Worm (Caenorhabditis elegans) whole organism, mixed stage, embryonic: ENCODE measurements around the gene F41G4.13.

ENCODE experiments used
- M03D4.4 ChIP-seq: sonication (generic microtip); optimal IDR thresholded peaks from 2 replicates; lab custom pipeline; 2017; ENCODE audit warnings: mild to moderate bottlenecking, missing genetic modification characterization, missing compliant biosample characterization
- bed-3 ChIP-seq: fragments of 200-800 bp; sonication (Bioruptor generic); optimal IDR thresholded peaks from 3 replicates; lab custom pipeline; 2018; ENCODE audit warnings: mild to moderate bottlenecking, missing genetic modification characterization, moderate library complexity, missing compliant biosample characterization
- blmp-1 ChIP-seq: fragments of 150-350 bp; optimal IDR thresholded peaks from 2 replicates; lab custom pipeline; 2014; ENCODE audit warnings: missing biosample characterization, missing genetic modification characterization
- ceh-39 ChIP-seq: fragments of 150-350 bp; optimal IDR thresholded peaks from 2 replicates; lab custom pipeline; 2014; ENCODE audit warnings: missing biosample characterization, missing genetic modification characterization
- ceh-43 ChIP-seq: fragments of 200-800 bp; sonication (Bioruptor generic); optimal IDR thresholded peaks from 2 replicates; lab custom pipeline; 2018; ENCODE audit warnings: mild to moderate bottlenecking, missing genetic modification characterization, moderate library complexity, missing compliant biosample characterization
- ceh-83 ChIP-seq: fragments of 200-800 bp; sonication (Bioruptor generic); optimal IDR thresholded peaks from 2 replicates; lab custom pipeline; 2018; ENCODE audit warnings: mild to moderate bottlenecking, missing genetic modification characterization, missing compliant biosample characterization
- ces-1 ChIP-seq: fragments of 150-350 bp; optimal IDR thresholded peaks from 2 replicates; lab custom pipeline; 2014; ENCODE audit warnings: missing biosample characterization, missing genetic modification reagents, missing genetic modification characterization
- cnd-1 ChIP-seq: fragments of 200-800 bp; sonication (Bioruptor generic); optimal IDR thresholded peaks from 2 replicates; lab custom pipeline; 2018; ENCODE audit warnings: mild to moderate bottlenecking, missing genetic modification characterization, missing compliant biosample characterization
- elt-1 ChIP-seq: sonication (generic microtip); optimal IDR thresholded peaks from 2 replicates; lab custom pipeline; 2017; ENCODE audit warnings: missing genetic modification characterization, mild to moderate bottlenecking, missing compliant biosample characterization, antibody characterized with exemption, moderate library complexity, borderline replicate concordance; ENCODE audit not compliant: insufficient read depth
- elt-3 ChIP-seq: fragments of 150-350 bp; optimal IDR thresholded peaks from 2 replicates; lab custom pipeline; 2014; ENCODE audit warnings: missing biosample characterization, missing genetic modification characterization
- flh-1 ChIP-seq: fragments of 200-800 bp; sonication (Bioruptor generic); optimal IDR thresholded peaks from 2 replicates; lab custom pipeline; 2018; ENCODE audit warnings: mild to moderate bottlenecking, missing genetic modification characterization, moderate library complexity, missing compliant biosample characterization
- hlh-1 ChIP-seq: fragments of 150-350 bp; optimal IDR thresholded peaks from 2 replicates; lab custom pipeline; 2014; ENCODE audit warnings: missing biosample characterization, missing genetic modification reagents, missing genetic modification characterization
- lin-13 ChIP-seq: fragments of 150-350 bp; optimal IDR thresholded peaks from 2 replicates; lab custom pipeline; 2014; ENCODE audit warnings: missing biosample characterization, missing genetic modification characterization
- lsy-2 ChIP-seq: fragments of 150-350 bp; optimal IDR thresholded peaks from 2 replicates; lab custom pipeline; 2014; ENCODE audit warnings: missing biosample characterization, missing genetic modification characterization
- mep-1 ChIP-seq: fragments of 150-350 bp; optimal IDR thresholded peaks from 2 replicates; lab custom pipeline; 2017; ENCODE audit warnings: missing biosample characterization, missing genetic modification reagents, missing genetic modification characterization, inconsistent platforms
- mls-2 ChIP-seq: sonication (generic microtip); optimal IDR thresholded peaks from 2 replicates; lab custom pipeline; 2016; ENCODE audit warnings: mild to moderate bottlenecking, missing genetic modification characterization, moderate library complexity, missing compliant biosample characterization
- nhr-12 ChIP-seq: fragments of 150-350 bp; optimal IDR thresholded peaks from 2 replicates; lab custom pipeline; 2014; ENCODE audit warnings: missing biosample characterization, missing genetic modification characterization
- nhr-2 ChIP-seq: fragments of 150-350 bp; optimal IDR thresholded peaks from 2 replicates; lab custom pipeline; 2014; ENCODE audit warnings: missing biosample characterization, missing genetic modification characterization
- nhr-237 ChIP-seq: fragments of 150-350 bp; optimal IDR thresholded peaks from 2 replicates; lab custom pipeline; 2014; ENCODE audit warnings: missing biosample characterization, missing genetic modification characterization
- nhr-28 ChIP-seq: fragments of 150-350 bp; optimal IDR thresholded peaks from 2 replicates; lab custom pipeline; 2014; ENCODE audit warnings: missing biosample characterization, missing genetic modification characterization
- nhr-76 ChIP-seq: sonication (generic microtip); optimal IDR thresholded peaks from 2 replicates; lab custom pipeline; 2017; ENCODE audit warnings: missing biosample characterization, missing genetic modification characterization
- pha-4 ChIP-seq: fragments of 150-350 bp; optimal IDR thresholded peaks from 2 replicates; lab custom pipeline; 2018; ENCODE audit warnings: missing biosample characterization, missing genetic modification reagents, missing genetic modification characterization
- sem-2 ChIP-seq: fragments of 200-800 bp; sonication (Bioruptor generic); optimal IDR thresholded peaks from 2 replicates; lab custom pipeline; 2018; ENCODE audit warnings: mild to moderate bottlenecking, missing genetic modification characterization, missing compliant biosample characterization
- snpc-4 ChIP-seq: fragments of 150-350 bp; optimal IDR thresholded peaks from 2 replicates; lab custom pipeline; 2014; ENCODE audit warnings: missing biosample characterization, missing genetic modification characterization
- sptf-1 ChIP-seq: sonication (generic microtip); optimal IDR thresholded peaks from 2 replicates; lab custom pipeline; 2017; ENCODE audit warnings: mild to moderate bottlenecking, missing genetic modification characterization, moderate library complexity, missing compliant biosample characterization
- tbx-8 ChIP-seq: fragments of 200-800 bp; sonication (Bioruptor generic); optimal IDR thresholded peaks from 2 replicates; lab custom pipeline; 2018; ENCODE audit warnings: mild to moderate bottlenecking, missing genetic modification characterization, moderate library complexity, missing compliant biosample characterization
- unc-120 ChIP-seq: sonication (generic microtip); optimal IDR thresholded peaks from 2 replicates; lab custom pipeline; 2017; ENCODE audit warnings: missing genetic modification characterization, missing compliant biosample characterization; ENCODE audit not compliant: poor library complexity, severe bottlenecking
- unc-62 ChIP-seq: fragments of 150-350 bp; optimal IDR thresholded peaks from 2 replicates; lab custom pipeline; 2014; ENCODE audit warnings: missing biosample characterization, missing genetic modification reagents, missing genetic modification characterization
- zip-8 ChIP-seq: fragments of 150-350 bp; optimal IDR thresholded peaks from 2 replicates; lab custom pipeline; 2014; ENCODE audit warnings: missing biosample characterization, missing genetic modification characterization
- ztf-11 ChIP-seq: fragments of 150-350 bp; optimal IDR thresholded peaks from 2 replicates; lab custom pipeline; 2014; ENCODE audit warnings: missing biosample characterization, missing genetic modification characterization

The F41G4.13 gene

DNA sequence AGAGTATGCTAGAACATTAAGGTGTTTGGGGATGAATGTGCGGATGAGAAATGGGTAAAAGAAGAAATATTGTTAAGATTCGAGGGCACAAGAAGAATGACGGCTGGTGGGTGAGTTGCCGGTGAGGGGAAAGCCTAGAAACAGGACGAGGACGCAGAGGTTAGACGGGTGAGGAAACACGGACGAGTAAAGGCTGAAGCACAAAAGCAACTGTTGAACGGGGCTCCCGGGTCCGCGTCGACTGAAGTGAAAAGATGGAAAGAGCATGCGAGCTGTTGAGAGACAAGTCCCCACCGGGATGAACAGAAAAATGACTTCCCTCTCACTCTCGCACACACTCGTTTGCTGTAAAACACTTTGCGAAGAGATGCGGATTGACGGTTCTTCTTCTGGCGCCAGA lies 22.6 kb downstream of the F41G4.13 start:
- peak; percentile 0 for TF ChIP-seq unc-62
- peak; percentile 16 for TF ChIP-seq hlh-1 (tag; lab: Kevin White, UChicago)
- no peak for TF ChIP-seq nhr-28 (tag; lab: Kevin White, UChicago)
- TF ChIP-seq unc-120 (tag; lab: Kevin White, UChicago): peak; percentile 76

DNA sequence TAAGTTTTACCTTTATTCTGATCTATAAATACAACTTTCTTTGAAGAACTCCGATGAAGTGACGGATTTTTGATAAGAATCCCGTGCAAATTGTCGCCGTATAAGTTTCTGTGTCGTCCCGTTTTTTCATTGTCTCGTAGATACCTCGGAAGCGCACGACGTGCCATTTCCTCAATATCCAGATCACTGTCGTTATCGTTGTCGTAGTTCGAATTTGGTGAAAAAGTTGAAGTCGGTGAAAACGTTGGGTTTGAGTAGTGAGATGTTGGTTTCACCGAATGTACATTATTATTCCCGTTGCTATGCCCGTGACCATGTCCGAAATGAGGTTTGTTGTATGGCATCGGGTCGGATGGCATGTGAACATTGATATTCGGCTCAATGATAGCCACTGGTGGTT lies 24.9 kb downstream of the F41G4.13 start:
- TF ChIP-seq unc-62 (no peak), lsy-2 (tag; lab: Kevin White, UChicago) (no peak), nhr-12 (tag; lab: Kevin White, UChicago) (no peak), unc-120 (tag; lab: Kevin White, UChicago) (no peak), mep-1 (no peak), ces-1 (no peak), ceh-43 (no peak), sem-2 (GFP tag; lab: Kevin White, UChicago) (no peak), elt-3 (tag; lab: Kevin White, UChicago) (no peak), ztf-11 (tag; lab: Kevin White, UChicago) (no peak)

DNA sequence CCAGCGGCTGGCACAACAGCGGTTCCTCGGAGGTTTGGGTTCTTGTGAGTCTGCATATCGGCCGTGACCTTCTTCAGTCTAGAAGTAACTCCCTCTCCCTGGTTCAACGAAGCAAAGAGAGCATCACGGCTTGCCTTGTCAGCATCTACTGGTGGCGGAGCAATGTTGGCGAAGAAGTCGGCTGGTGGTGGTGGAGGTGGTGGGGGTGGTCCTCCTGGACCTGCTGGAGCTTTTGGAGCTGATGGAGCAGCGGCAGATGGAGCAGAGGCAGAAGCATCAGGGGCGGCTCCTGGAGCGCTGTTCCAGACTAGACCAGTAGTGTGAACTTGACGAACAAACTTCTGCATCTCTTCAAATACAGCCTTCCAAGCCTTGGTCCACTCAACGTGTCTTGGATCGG lies 26.1 kb downstream of the F41G4.13 start:
- TF ChIP-seq nhr-237 (no peak), elt-3 (tag; lab: Kevin White, UChicago) (no peak), elt-1 (tag; lab: Kevin White, UChicago) (no peak), nhr-12 (tag; lab: Kevin White, UChicago) (no peak), snpc-4 (tag; lab: Kevin White, UChicago) (no peak), sem-2 (GFP tag; lab: Kevin White, UChicago) (no peak), mls-2 (tag; lab: Kevin White, UChicago) (no peak)

DNA sequence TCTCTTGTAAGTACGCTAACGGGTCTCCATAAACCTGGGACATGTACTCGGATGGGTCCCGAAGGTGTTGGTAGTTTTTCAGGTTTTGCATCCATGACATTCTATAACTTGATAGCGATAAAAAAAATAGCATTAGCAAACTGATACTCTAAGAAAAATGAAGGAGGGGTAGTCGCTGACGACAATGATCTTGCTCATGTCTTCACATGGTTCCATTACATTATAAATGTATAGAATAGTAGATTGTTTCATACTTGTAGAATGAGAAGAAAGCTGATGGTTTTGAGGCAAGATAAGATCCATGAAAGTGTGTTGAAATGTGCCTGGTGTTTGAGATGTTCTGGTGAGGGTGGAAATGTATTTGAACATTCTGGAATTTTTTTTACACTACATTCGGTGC lies 27.6 kb downstream of the F41G4.13 start, which contains the start of gene mec-4:
Gene mec-4 (minus strand): TSS at position 101 of the 400 bp plus-strand sequence.
- TF ChIP-seq sptf-1 (tag; lab: Kevin White, UChicago) (no peak), lin-13 (tag; lab: Kevin White, UChicago) (no peak), elt-3 (tag; lab: Kevin White, UChicago) (no peak), nhr-12 (tag; lab: Kevin White, UChicago) (no peak), blmp-1 (tag; lab: Kevin White, UChicago) (no peak), lsy-2 (tag; lab: Kevin White, UChicago) (no peak), ceh-39 (tag; lab: Kevin White, UChicago) (no peak), ceh-83 (GFP tag; lab: Kevin White, UChicago) (no peak), zip-8 (tag; lab: Kevin White, UChicago) (no peak), M03D4.4 (no peak), tbx-8 (no peak), unc-120 (tag; lab: Kevin White, UChicago) (no peak)

DNA sequence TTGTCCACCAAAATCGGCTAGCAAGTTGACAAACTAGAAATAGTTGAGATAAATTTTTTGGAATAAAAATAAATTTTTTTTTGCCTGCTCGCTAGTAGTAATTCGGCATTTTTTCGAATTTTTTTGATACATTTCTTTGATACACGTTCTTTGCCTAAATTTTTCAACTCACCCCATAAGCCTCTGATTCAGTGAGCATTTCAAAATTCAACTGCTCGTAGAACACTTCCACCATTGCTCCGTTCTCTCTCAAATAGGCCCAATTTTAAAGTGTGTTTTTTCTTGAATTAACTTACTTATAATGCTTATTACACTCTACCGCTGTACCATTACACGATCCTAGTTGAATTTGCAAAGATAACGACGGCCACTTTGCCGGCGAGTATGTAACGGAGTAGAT lies 31.0 kb downstream of the F41G4.13 start:
- TF ChIP-seq ces-1 (no peak), tbx-8 (no peak), unc-62 (no peak), bed-3 (GFP tag; lab: Kevin White, UChicago) (no peak)

DNA sequence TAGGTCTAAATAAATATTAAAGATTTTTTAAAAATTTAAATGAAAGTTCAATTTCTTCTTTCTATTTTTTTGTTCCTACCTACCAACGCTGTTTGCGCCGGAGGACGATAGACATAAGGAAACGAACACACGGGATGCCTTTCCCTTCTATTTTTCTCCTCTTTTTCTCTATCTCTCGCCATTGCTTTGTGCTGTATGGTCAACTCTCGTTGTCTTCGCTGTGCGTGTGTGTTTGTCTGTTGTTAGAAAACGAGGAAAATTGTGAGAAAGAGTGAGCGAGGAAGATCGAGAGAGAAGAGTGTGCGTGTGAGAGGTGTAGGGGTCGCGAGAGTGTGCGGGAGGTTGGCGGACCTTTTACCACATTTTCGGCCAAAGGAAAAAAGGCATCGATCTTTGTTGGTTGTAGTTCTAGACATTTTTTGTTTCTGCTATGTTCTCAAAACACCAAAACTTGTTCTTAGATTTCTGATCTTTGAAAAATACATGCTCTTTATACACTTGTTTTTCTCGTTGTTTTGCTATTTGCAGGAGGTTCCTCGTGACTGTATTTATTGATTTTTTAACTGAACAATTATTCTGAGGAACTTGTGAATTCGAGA lies 35.4 kb downstream of the F41G4.13 start:
- TF ChIP-seq ces-1: peak; percentile 48
- peak; percentile 7 for TF ChIP-seq unc-62
- TF ChIP-seq nhr-76 (tag; lab: Kevin White, UChicago): no peak
- TF ChIP-seq cnd-1 (tag; lab: Kevin White, UChicago): no peak
- TF ChIP-seq ceh-83 (GFP tag; lab: Kevin White, UChicago): no peak
- TF ChIP-seq flh-1 (GFP tag; lab: Kevin White, UChicago): no peak
- TF ChIP-seq mep-1: peak; percentile 53
- no peak for TF ChIP-seq bed-3 (GFP tag; lab: Kevin White, UChicago)
- TF ChIP-seq sptf-1 (tag; lab: Kevin White, UChicago): no peak
- no peak for TF ChIP-seq tbx-8
- TF ChIP-seq ztf-11 (tag; lab: Kevin White, UChicago): no peak
- TF ChIP-seq elt-3 (tag; lab: Kevin White, UChicago): no peak
- peak; percentile 42 for TF ChIP-seq pha-4 (tag; lab: Kevin White, UChicago)
- no peak for TF ChIP-seq lsy-2 (tag; lab: Kevin White, UChicago)
- TF ChIP-seq M03D4.4: no peak
- peak; percentile 59 for TF ChIP-seq hlh-1 (tag; lab: Kevin White, UChicago)
- TF ChIP-seq lin-13 (tag; lab: Kevin White, UChicago): no peak
- no peak for TF ChIP-seq sem-2 (GFP tag; lab: Kevin White, UChicago)
- peak; percentile 44 for TF ChIP-seq nhr-2 (tag; lab: Kevin White, UChicago)
- peak; percentile 57 for TF ChIP-seq unc-120 (tag; lab: Kevin White, UChicago)
- TF ChIP-seq ceh-39 (tag; lab: Kevin White, UChicago): no peak
